Fruit fly (Drosophila melanogaster) whole organism, prepupa: ENCODE results near the gene Gr64f.

Source experiments
- Blimp-1 ChIP-seq: fragments of 200-800 bp; sonication (Bioruptor generic); optimal IDR thresholded peaks from 3 replicates; lab custom pipeline; 2017; ENCODE audit warnings: missing biosample characterization, missing genetic modification characterization, mild to moderate bottlenecking, moderate library complexity, missing genetic modification reagents
- CG11762 ChIP-seq: fragments of 200-800 bp; sonication (Bioruptor generic); optimal IDR thresholded peaks from 3 replicates; lab custom pipeline; 2016; ENCODE audit warnings: missing biosample characterization, missing genetic modification characterization; ENCODE audit not compliant: insufficient read depth
- CG11902 ChIP-seq: fragments of 200-800 bp; sonication (Bioruptor generic); optimal IDR thresholded peaks from 3 replicates; lab custom pipeline; 2016; ENCODE audit warnings: missing biosample characterization, missing genetic modification characterization
- CG15336 ChIP-seq: fragments of 200-800 bp; sonication (Bioruptor generic); IDR thresholded peaks from 2 replicates; pipeline ENCODE4 v1.3.6; 2022; ENCODE audit warnings: missing biosample characterization, missing genetic modification characterization
- CG1621 ChIP-seq: fragments of 200-800 bp; sonication (Bioruptor generic); optimal IDR thresholded peaks from 3 replicates; lab custom pipeline; 2018; ENCODE audit warnings: missing biosample characterization, mild to moderate bottlenecking, missing genetic modification characterization
- CG31627 ChIP-seq: fragments of 200-800 bp; sonication (Bioruptor generic); optimal IDR thresholded peaks from 3 replicates; lab custom pipeline; 2016; ENCODE audit warnings: missing biosample characterization, missing genetic modification characterization
- CG32006 ChIP-seq: fragments of 200-800 bp; sonication (Bioruptor generic); optimal IDR thresholded peaks from 3 replicates; lab custom pipeline; 2017; ENCODE audit warnings: missing biosample characterization, mild to moderate bottlenecking, missing genetic modification characterization
- CG3919 ChIP-seq: fragments of 200-800 bp; sonication (Bioruptor generic); optimal IDR thresholded peaks from 3 replicates; lab custom pipeline; 2016; ENCODE audit warnings: missing biosample characterization, missing genetic modification characterization
- CG6163 ChIP-seq: fragments of 200-800 bp; sonication (Bioruptor generic); IDR thresholded peaks from 3 replicates; pipeline ENCODE4 v1.3.6; 2022; ENCODE audit warnings: missing biosample characterization, missing genetic modification characterization
- CG6276 ChIP-seq: fragments of 200-800 bp; sonication (Bioruptor generic); optimal IDR thresholded peaks from 2 replicates; lab custom pipeline; 2017; ENCODE audit warnings: missing biosample characterization, mild to moderate bottlenecking, missing genetic modification characterization
- CG6792 ChIP-seq: fragments of 200-800 bp; sonication (Bioruptor generic); optimal IDR thresholded peaks from 3 replicates; lab custom pipeline; 2016; ENCODE audit warnings: missing biosample characterization, missing genetic modification characterization
- CG6808 ChIP-seq: fragments of 200-800 bp; sonication (Bioruptor generic); optimal IDR thresholded peaks from 3 replicates; lab custom pipeline; 2017; ENCODE audit warnings: missing biosample characterization, missing genetic modification characterization, mild to moderate bottlenecking, moderate library complexity, missing genetic modification reagents
- CG6854 ChIP-seq: fragments of 200-800 bp; sonication (Bioruptor generic); optimal IDR thresholded peaks from 2 replicates; lab custom pipeline; 2017; ENCODE audit warnings: missing biosample characterization, mild to moderate bottlenecking, missing genetic modification characterization
- CG7368 ChIP-seq: fragments of 200-800 bp; sonication (Bioruptor generic); optimal IDR thresholded peaks from 3 replicates; lab custom pipeline; 2016; ENCODE audit warnings: missing biosample characterization, missing genetic modification characterization
- CG8119 ChIP-seq: fragments of 200-800 bp; sonication (Bioruptor generic); IDR thresholded peaks from 3 replicates; pipeline ENCODE4 v1.3.6; 2022; ENCODE audit warnings: missing biosample characterization, missing genetic modification characterization
- CG8319 ChIP-seq: fragments of 200-800 bp; sonication (Bioruptor generic); optimal IDR thresholded peaks from 3 replicates; lab custom pipeline; 2016; ENCODE audit warnings: missing biosample characterization, missing genetic modification characterization
- CG9139 ChIP-seq: fragments of 200-800 bp; sonication (Bioruptor generic); optimal IDR thresholded peaks from 3 replicates; lab custom pipeline; 2017; ENCODE audit warnings: missing biosample characterization, mild to moderate bottlenecking, missing genetic modification characterization
- Eip75B ChIP-seq: fragments of 200-800 bp; sonication (Bioruptor generic); optimal IDR thresholded peaks from 3 replicates; lab custom pipeline; 2016; ENCODE audit warnings: missing biosample characterization, missing genetic modification characterization
- Ets21C ChIP-seq: fragments of 200-800 bp; sonication (Bioruptor generic); optimal IDR thresholded peaks from 3 replicates; lab custom pipeline; 2016; ENCODE audit warnings: missing biosample characterization, missing genetic modification characterization
- Ets96B ChIP-seq: fragments of 200-800 bp; optimal IDR thresholded peaks from 2 replicates; lab custom pipeline; 2019; ENCODE audit warnings: missing biosample characterization, mild to moderate bottlenecking, missing genetic modification characterization, moderate library complexity
- Gug ChIP-seq: fragments of 200-800 bp; sonication (Bioruptor generic); IDR thresholded peaks from 2 replicates; pipeline ENCODE4 v1.3.6; 2022; ENCODE audit warnings: missing biosample characterization, missing genetic modification characterization
- Hr38 ChIP-seq: sonication (Bioruptor generic); optimal IDR thresholded peaks from 2 replicates; lab custom pipeline; 2016; ENCODE audit warnings: missing biosample characterization, missing genetic modification characterization
- Hr39 ChIP-seq: fragments of 200-800 bp; sonication (Bioruptor generic); optimal IDR thresholded peaks from 2 replicates; lab custom pipeline; 2016; ENCODE audit warnings: missing biosample characterization, missing genetic modification characterization
- Hr4 ChIP-seq: fragments of 200-800 bp; sonication (Bioruptor generic); optimal IDR thresholded peaks from 3 replicates; lab custom pipeline; 2016; ENCODE audit warnings: missing biosample characterization, missing genetic modification characterization
- Lpt ChIP-seq: fragments of 200-800 bp; sonication (Bioruptor generic); optimal IDR thresholded peaks from 3 replicates; lab custom pipeline; 2016; ENCODE audit warnings: missing biosample characterization, missing genetic modification characterization
- Met ChIP-seq: fragments of 200-800 bp; sonication (Bioruptor generic); optimal IDR thresholded peaks from 3 replicates; lab custom pipeline; 2016; ENCODE audit warnings: missing biosample characterization, missing genetic modification characterization
- OdsH ChIP-seq: fragments of 200-800 bp; sonication (Bioruptor generic); optimal IDR thresholded peaks from 3 replicates; lab custom pipeline; 2016; ENCODE audit warnings: missing biosample characterization, missing genetic modification characterization
- Smox ChIP-seq: fragments of 200-800 bp; sonication (Bioruptor generic); optimal IDR thresholded peaks from 3 replicates; lab custom pipeline; 2016; ENCODE audit warnings: missing biosample characterization, missing genetic modification characterization
- Sox14 ChIP-seq: fragments of 200-800 bp; sonication (Bioruptor generic); optimal IDR thresholded peaks from 3 replicates; lab custom pipeline; 2016; ENCODE audit warnings: missing biosample characterization, missing genetic modification characterization
- achi ChIP-seq: fragments of 200-800 bp; sonication (Bioruptor generic); optimal IDR thresholded peaks from 3 replicates; lab custom pipeline; 2016; ENCODE audit warnings: missing biosample characterization, missing genetic modification characterization
- acj6 ChIP-seq: fragments of 200-800 bp; sonication (Bioruptor generic); optimal IDR thresholded peaks from 3 replicates; lab custom pipeline; 2016; ENCODE audit warnings: missing biosample characterization, missing genetic modification characterization
- cyc ChIP-seq: fragments of 200-800 bp; sonication (Bioruptor generic); optimal IDR thresholded peaks from 3 replicates; lab custom pipeline; 2016; ENCODE audit warnings: missing biosample characterization, missing genetic modification characterization
- dsx ChIP-seq: fragments of 200-800 bp; optimal IDR thresholded peaks from 3 replicates; lab custom pipeline; 2019; ENCODE audit warnings: missing biosample characterization, mild to moderate bottlenecking, missing genetic modification characterization, moderate library complexity; ENCODE audit not compliant: poor library complexity, severe bottlenecking
- eg ChIP-seq: fragments of 200-800 bp; sonication (Bioruptor generic); IDR thresholded peaks from 3 replicates; pipeline ENCODE4 v1.3.6; 2022; ENCODE audit warnings: missing biosample characterization, missing genetic modification characterization
- fd59A ChIP-seq: fragments of 200-800 bp; sonication (Bioruptor generic); optimal IDR thresholded peaks from 2 replicates; lab custom pipeline; 2017; ENCODE audit warnings: missing biosample characterization, mild to moderate bottlenecking, missing genetic modification characterization, missing genetic modification reagents
- fd85E ChIP-seq: fragments of 200-800 bp; sonication (Bioruptor generic); optimal IDR thresholded peaks from 3 replicates; lab custom pipeline; 2016; ENCODE audit warnings: missing biosample characterization, missing genetic modification characterization
- net ChIP-seq: fragments of 200-800 bp; sonication (Bioruptor generic); optimal IDR thresholded peaks from 3 replicates; lab custom pipeline; 2016; ENCODE audit warnings: missing biosample characterization, missing genetic modification characterization
- salr ChIP-seq, 2 experiments: fragments of 200-800 bp; sonication (Bioruptor generic); optimal IDR thresholded peaks; 3 replicates each; lab custom pipeline; 2016 to 2018; ENCODE audit warnings: missing biosample characterization in 2 of 2, missing genetic modification characterization in 2 of 2, mild to moderate bottlenecking in 1 of 2
- spab ChIP-seq: fragments of 200-800 bp; sonication (Bioruptor generic); optimal IDR thresholded peaks from 2 replicates; lab custom pipeline; 2017; ENCODE audit warnings: missing biosample characterization, mild to moderate bottlenecking, missing genetic modification characterization, missing genetic modification reagents
- svp ChIP-seq: fragments of 200-800 bp; sonication (Bioruptor generic); peaks from one replicate; lab custom pipeline; 2016; ENCODE audit warnings: missing biosample characterization, missing genetic modification characterization
- topi ChIP-seq: fragments of 200-800 bp; sonication (Bioruptor generic); optimal IDR thresholded peaks from 3 replicates; lab custom pipeline; 2016; ENCODE audit warnings: missing biosample characterization, missing genetic modification characterization
- vri ChIP-seq: fragments of 200-800 bp; sonication (Bioruptor generic); optimal IDR thresholded peaks from 3 replicates; lab custom pipeline; 2016; ENCODE audit warnings: missing biosample characterization, mild to moderate bottlenecking, missing genetic modification characterization

Gene Gr64f

DNA sequence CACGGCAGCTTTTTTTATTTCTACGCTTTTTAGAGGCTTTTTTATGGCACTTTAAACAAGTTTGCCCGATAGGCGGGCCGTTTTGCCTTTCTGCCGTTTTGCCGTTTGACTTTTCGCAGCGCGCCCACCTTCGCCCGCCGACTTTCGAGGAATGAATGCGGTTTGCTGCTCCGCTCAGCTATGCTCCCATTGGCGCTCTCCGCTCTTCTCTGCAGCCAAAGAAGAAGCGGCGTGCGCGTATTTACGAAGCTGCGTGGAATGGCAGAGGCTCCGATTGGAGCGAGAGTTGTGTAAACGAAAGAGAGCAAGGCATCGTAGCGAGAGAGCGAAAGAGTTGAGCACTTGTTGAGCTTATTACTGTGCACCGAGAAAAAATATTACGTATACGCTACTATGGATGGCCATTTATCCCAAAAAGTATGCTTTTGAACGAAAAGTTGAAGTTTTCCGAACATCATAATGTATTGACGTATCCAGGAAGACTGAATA, 36.0 kb downstream of the Gr64f start, which contains the start of gene wit (continued):
- TF ChIP-seq Ets96B (tag; lab: Kevin White, UChicago): no peak
- no peak for TF ChIP-seq Blimp-1 (GFP tag; lab: Kevin White, UChicago)
- peak; percentile 32 for TF ChIP-seq dsx
- peak; percentile 24 for TF ChIP-seq achi (GFP tag; lab: Kevin White, UChicago)
- peak; percentile 45 for TF ChIP-seq Met (GFP tag; lab: Kevin White, UChicago)
- TF ChIP-seq CG11902: no peak
- TF ChIP-seq CG15336 (GFP tag; lab: Robert Waterston, UW): peak; percentile 69; the same call in 1 of the 2 replicates
- peak; percentile 55; the same call in 1 of the 3 replicates for TF ChIP-seq CG6163
- no peak for TF ChIP-seq CG31627 (GFP tag; lab: Kevin White, UChicago)
- no peak for TF ChIP-seq acj6
- TF ChIP-seq CG6792 (GFP tag; lab: Kevin White, UChicago): peak; percentile 11
- TF ChIP-seq CG7368 (GFP tag; lab: Kevin White, UChicago): no peak
- peak; percentile 70 for TF ChIP-seq vri (GFP tag; lab: Kevin White, UChicago)
- peak; percentile 67 for TF ChIP-seq CG8119 (GFP tag; lab: Robert Waterston, UW)
- no peak for TF ChIP-seq Ets21C
- TF ChIP-seq CG32006 (GFP tag; lab: Kevin White, UChicago): peak; percentile 13
- peak; percentile 52 for TF ChIP-seq CG9139 (GFP tag; lab: Kevin White, UChicago)
- TF ChIP-seq cyc: no peak
- TF ChIP-seq fd59A (GFP tag; lab: Kevin White, UChicago): no peak
- TF ChIP-seq OdsH (GFP tag; lab: Kevin White, UChicago): peak; percentile 5
- TF ChIP-seq topi (GFP tag; lab: Kevin White, UChicago): peak; percentile 10
- no peak for TF ChIP-seq Gug
- peak; percentile 44 for TF ChIP-seq CG1621
- peak; percentile 41 for TF ChIP-seq Lpt (GFP tag; lab: Kevin White, UChicago)
- TF ChIP-seq, all 60 proteins: peak for 34

DNA sequence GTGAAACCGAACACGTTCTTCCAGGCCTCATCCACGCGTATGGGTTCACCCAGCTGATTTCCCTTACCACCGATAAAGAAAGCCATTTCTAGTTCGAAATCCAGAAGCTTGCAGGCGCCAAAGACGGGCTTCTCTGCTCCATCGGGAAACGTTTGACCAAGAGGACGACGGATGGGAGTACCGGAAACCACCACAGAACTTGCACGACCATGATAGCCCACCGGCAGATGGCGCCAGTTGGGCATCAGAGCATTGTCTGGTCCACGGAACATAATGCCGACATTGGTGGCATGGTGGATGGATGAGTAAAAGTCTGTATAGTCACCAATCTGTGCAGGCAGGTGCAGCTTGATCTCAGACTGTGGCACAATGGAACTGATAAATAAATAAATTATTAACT, 37.1 kb downstream of the Gr64f start:
- TF ChIP-seq Hr38 (no peak), CG11762 (GFP tag; lab: Kevin White, UChicago) (no peak), CG6808 (GFP tag; lab: Kevin White, UChicago) (no peak), Hr39 (GFP tag; lab: Kevin White, UChicago) (no peak), CG6792 (GFP tag; lab: Kevin White, UChicago) (no peak), CG3919 (GFP tag; lab: Kevin White, UChicago) (no peak), eg (GFP tag; lab: Robert Waterston, UW) (no peak), CG31627 (GFP tag; lab: Kevin White, UChicago) (no peak), Eip75B (no peak), net (GFP tag; lab: Kevin White, UChicago) (no peak), Sox14 (GFP tag; lab: Kevin White, UChicago) (no peak), CG6276 (no peak), achi (GFP tag; lab: Kevin White, UChicago) (no peak)
- TF ChIP-seq, all 60 proteins: peak for 0

DNA sequence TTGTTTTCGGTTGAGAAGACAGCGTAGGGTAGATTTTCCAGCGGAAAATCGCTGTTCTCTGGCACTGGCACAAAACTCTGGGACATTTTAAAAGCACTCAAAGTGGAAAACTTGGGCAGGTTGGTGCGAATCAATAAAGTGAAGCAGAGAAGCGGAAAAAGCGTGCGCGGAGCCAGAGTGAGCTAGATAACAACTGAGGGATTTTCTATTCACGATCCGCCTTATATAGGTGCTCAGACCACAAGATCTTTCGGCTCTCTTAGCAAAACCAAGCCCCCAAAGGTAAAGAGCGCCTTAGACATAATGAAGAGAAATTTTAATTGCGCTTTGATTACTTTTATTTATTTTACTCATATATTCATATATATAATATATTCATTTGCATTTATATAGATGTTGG, 38.2 kb downstream of the Gr64f start, which contains the start of gene Faa:
TSS of gene Faa (minus strand) at position 200 of the 400 bp plus-strand sequence.
- no peak for TF ChIP-seq Hr38
- no peak for TF ChIP-seq CG11902
- TF ChIP-seq CG6854 (GFP tag; lab: Kevin White, UChicago): no peak
- TF ChIP-seq Gug: no peak
- no peak for TF ChIP-seq Smox (GFP tag; lab: Kevin White, UChicago)
- no peak for TF ChIP-seq Hr4
- TF ChIP-seq CG9139 (GFP tag; lab: Kevin White, UChicago): no peak
- peak; percentile 22; the same call in 1 of the 3 replicates for TF ChIP-seq eg (GFP tag; lab: Robert Waterston, UW)
- no peak for TF ChIP-seq CG32006 (GFP tag; lab: Kevin White, UChicago)
- no peak for TF ChIP-seq CG6276
- TF ChIP-seq Blimp-1 (GFP tag; lab: Kevin White, UChicago): no peak
- no peak for TF ChIP-seq fd85E (GFP tag; lab: Kevin White, UChicago)
- no peak for TF ChIP-seq salr (GFP tag; optimal IDR thresholded peaks at IDR 0.05; lab: Kevin White, UChicago)
- 0 out of 2 replicates have a peak, but pooled peaks have one; percentile 11 for TF ChIP-seq CG15336 (GFP tag; lab: Robert Waterston, UW)
- TF ChIP-seq CG11762 (GFP tag; lab: Kevin White, UChicago): no peak
- TF ChIP-seq cyc: no peak
- TF ChIP-seq CG1621: no peak
- no peak for TF ChIP-seq CG8319
- TF ChIP-seq spab (GFP tag; lab: Kevin White, UChicago): no peak
- TF ChIP-seq CG8119 (GFP tag; lab: Robert Waterston, UW): no peak
- peak; percentile 42 for TF ChIP-seq svp (GFP tag; lab: Kevin White, UChicago)
